Fruit fly (Drosophila melanogaster) whole organism, embryonic: ENCODE results near the gene zfh2.

ENCODE experiments used
- BtbVII ChIP-seq: fragments of 200-800 bp; sonication (Bioruptor generic); optimal IDR thresholded peaks from 3 replicates; lab custom pipeline; 2017; ENCODE audit warnings: missing biosample characterization, mild to moderate bottlenecking, missing genetic modification characterization
- CG7987 ChIP-seq: fragments of 200-800 bp; sonication (Bioruptor generic); optimal IDR thresholded peaks from 2 replicates; lab custom pipeline; 2018; ENCODE audit warnings: missing biosample characterization, mild to moderate bottlenecking, missing genetic modification characterization, moderate library complexity
- Hmr ChIP-seq: fragments of 200-800 bp; sonication (Bioruptor generic); optimal IDR thresholded peaks from 3 replicates; lab custom pipeline; 2017; ENCODE audit warnings: mild to moderate bottlenecking, missing biosample characterization, missing genetic modification reagents, missing genetic modification characterization
- bigmax ChIP-seq: fragments of 200-800 bp; sonication (Bioruptor generic); optimal IDR thresholded peaks from 2 replicates; lab custom pipeline; 2018; ENCODE audit warnings: missing biosample characterization, mild to moderate bottlenecking, missing genetic modification characterization
- lbe ChIP-seq: fragments of 200-800 bp; sonication (Bioruptor generic); optimal IDR thresholded peaks from 2 replicates; lab custom pipeline; 2016; ENCODE audit warnings: missing biosample characterization, mild to moderate bottlenecking, missing genetic modification characterization

dm6 chr4:468634-469238 lies 32.9 kb upstream of the zfh2 start:
- TF ChIP-seq Hmr (GFP tag; lab: Kevin White, UChicago), result no peak
- no peak for TF ChIP-seq lbe (GFP tag; lab: Kevin White, UChicago)
- no peak for TF ChIP-seq CG7987 (GFP tag; lab: Kevin White, UChicago)
- no peak for TF ChIP-seq bigmax (GFP tag; lab: Kevin White, UChicago)
- no peak for TF ChIP-seq BtbVII
